Fruit fly (Drosophila melanogaster): ENCODE data around the gene tacc.

tacc gene

dm6 chr3R:4712063-4712462, 36.8 kb downstream of the tacc start:
- TF ChIP-seq CG1621 (tag; optimal IDR thresholded peaks at IDR 0.05) (no peak), OdsH (GFP tag; optimal IDR thresholded peaks at IDR 0.05) (no peak), Eip78C (GFP tag) (peak; percentile 10)

dm6 chr3R:4706055-4706454, 42.8 kb downstream of the tacc start:
- TF ChIP-seq topi (GFP tag; optimal IDR thresholded peaks at IDR 0.05) (no peak), Eip75B (GFP tag; optimal IDR thresholded peaks at IDR 0.05) (no peak), CG9139 (GFP tag; optimal IDR thresholded peaks at IDR 0.05) (no peak), Eip93F (GFP tag; optimal IDR thresholded peaks at IDR 0.05) (no peak), CG4318 (GFP tag; optimal IDR thresholded peaks at IDR 0.05) (no peak), Eip78C (GFP tag) (no peak), Sox102F (GFP tag; optimal IDR thresholded peaks at IDR 0.05) (no peak), CG6792 (GFP tag; optimal IDR thresholded peaks at IDR 0.05) (no peak), CG10669 (GFP tag; optimal IDR thresholded peaks at IDR 0.05) (no peak), net (GFP tag; optimal IDR thresholded peaks at IDR 0.05) (no peak)

- TF ChIP-seq net (GFP tag; optimal IDR thresholded peaks at IDR 0.05) (no peak), Blimp-1 (GFP tag; optimal IDR thresholded peaks at IDR 0.05) (no peak), pdm3 (GFP tag; optimal IDR thresholded peaks at IDR 0.05) (no peak), salr (GFP tag; optimal IDR thresholded peaks at IDR 0.05) (no peak), CG1621 (tag; optimal IDR thresholded peaks at IDR 0.05) (no peak), Eip75B (GFP tag; optimal IDR thresholded peaks at IDR 0.05) (no peak)
These were observed 43.7 kb downstream of the tacc start for dm6 chr3R:4705167-4705566.

dm6 chr3R:4694805-4695204, 54.1 kb downstream of the tacc start:
- TF ChIP-seq Hr38 (GFP tag; optimal IDR thresholded peaks at IDR 0.05), result no peak

dm6 chr3R:4690508-4690907, 58.3 kb downstream of the tacc start, which contains the start of gene CG33927:
CG33927 (minus strand) TSS chr3R:4690608.
- TF ChIP-seq CG6276 (GFP tag; optimal IDR thresholded peaks at IDR 0.05) (no peak), CG3919 (GFP tag; optimal IDR thresholded peaks at IDR 0.05) (no peak), acj6 (GFP tag; optimal IDR thresholded peaks at IDR 0.05) (no peak), CG8632 (GFP tag; optimal IDR thresholded peaks at IDR 0.05) (no peak), CG11902 (GFP tag; optimal IDR thresholded peaks at IDR 0.05) (no peak), Ets21C (GFP tag; optimal IDR thresholded peaks at IDR 0.05) (no peak), Smox (GFP tag; optimal IDR thresholded peaks at IDR 0.05) (no peak)

dm6 chr3R:4687207-4687606, 61.6 kb downstream of the tacc start:
- TF ChIP-seq Ets21C (GFP tag; optimal IDR thresholded peaks at IDR 0.05), result no peak
- peak; percentile 28 for TF ChIP-seq esn (GFP tag; optimal IDR thresholded peaks at IDR 0.05)
- no peak for TF ChIP-seq ss (GFP tag; optimal IDR thresholded peaks at IDR 0.05)
- no peak for TF ChIP-seq vri (GFP tag; optimal IDR thresholded peaks at IDR 0.05)
- TF ChIP-seq Smox (GFP tag; optimal IDR thresholded peaks at IDR 0.05), result no peak
- TF ChIP-seq Blimp-1 (GFP tag; optimal IDR thresholded peaks at IDR 0.05), result no peak
- TF ChIP-seq CG8119 (GFP tag; IDR thresholded peaks at IDR 0.05), result peak; percentile 69
- TF ChIP-seq Lpt (GFP tag; optimal IDR thresholded peaks at IDR 0.05), result peak; percentile 60
- TF ChIP-seq acj6 (GFP tag; optimal IDR thresholded peaks at IDR 0.05), result peak; percentile 63
- peak; percentile 61 for TF ChIP-seq OdsH (GFP tag; optimal IDR thresholded peaks at IDR 0.05)
- TF ChIP-seq CG32006 (GFP tag; optimal IDR thresholded peaks at IDR 0.05), result peak; percentile 74
- TF ChIP-seq net (GFP tag; optimal IDR thresholded peaks at IDR 0.05), result peak; percentile 36
- peak; percentile 32 for TF ChIP-seq cyc (GFP tag; optimal IDR thresholded peaks at IDR 0.05)
- no peak for TF ChIP-seq Sox102F (GFP tag; optimal IDR thresholded peaks at IDR 0.05)
- no peak for TF ChIP-seq CG16779 (tag; optimal IDR thresholded peaks at IDR 0.05)
- TF ChIP-seq Hr39 (GFP tag; optimal IDR thresholded peaks at IDR 0.05), result peak; percentile 25
- TF ChIP-seq CG3032 (tag; optimal IDR thresholded peaks at IDR 0.05), result peak; percentile 29
- peak; percentile 13 for TF ChIP-seq spab (GFP tag; optimal IDR thresholded peaks at IDR 0.05)
- no peak for TF ChIP-seq CG9139 (GFP tag; optimal IDR thresholded peaks at IDR 0.05)
- peak; percentile 74 for TF ChIP-seq achi (GFP tag; optimal IDR thresholded peaks at IDR 0.05)
- peak; percentile 68 for TF ChIP-seq CG15336 (GFP tag; IDR thresholded peaks at IDR 0.05)
- peak; percentile 56; the same call in 1 of the 2 replicates for TF ChIP-seq Gug (GFP tag; IDR thresholded peaks at IDR 0.05)
- no peak for TF ChIP-seq Eip93F (GFP tag; optimal IDR thresholded peaks at IDR 0.05)
- TF ChIP-seq Hr38 (GFP tag; optimal IDR thresholded peaks at IDR 0.05), result no peak
- TF ChIP-seq CG4318 (GFP tag; optimal IDR thresholded peaks at IDR 0.05), result peak; percentile 44
- TF ChIP-seq CG6792 (GFP tag; optimal IDR thresholded peaks at IDR 0.05), result peak; percentile 27
- peak; percentile 45; the same call in 1 of the 2 replicates for TF ChIP-seq CG11294 (GFP tag; IDR thresholded peaks at IDR 0.05)
- TF ChIP-seq CG31627 (GFP tag; optimal IDR thresholded peaks at IDR 0.05), result peak; percentile 23
- TF ChIP-seq CG34406 (GFP tag; optimal IDR thresholded peaks at IDR 0.05), result no peak
- TF ChIP-seq fd59A (GFP tag; optimal IDR thresholded peaks at IDR 0.05), result peak; percentile 12

All from whole organism, prepupa.